Worm (Caenorhabditis elegans) whole organism, L4 larva: ENCODE measurements around the gene M28.9.
A peak's percentile ranks its signal among the peaks of the same experiment; 100 is the strongest.

Source experiments
- F10B5.3 ChIP-seq: sonication (generic microtip); optimal IDR thresholded peaks from 2 replicates; lab custom pipeline; 2016; ENCODE audit warnings: mild to moderate bottlenecking, missing genetic modification characterization, missing compliant biosample characterization
- F37D6.2 ChIP-seq: sonication (generic microtip); optimal IDR thresholded peaks from 2 replicates; lab custom pipeline; 2016; ENCODE audit warnings: mild to moderate bottlenecking, missing genetic modification characterization, missing compliant biosample characterization
- F44E2.7 ChIP-seq: fragments of 200-800 bp; sonication (Bioruptor generic); IDR thresholded peaks from 2 replicates; pipeline ENCODE4 v2.1.2; 2022; ENCODE audit warnings: missing genetic modification characterization, missing compliant biosample characterization
- F49E8.2 ChIP-seq: sonication (generic microtip); optimal IDR thresholded peaks from 2 replicates; lab custom pipeline; 2016; ENCODE audit warnings: missing compliant biosample characterization, mild to moderate bottlenecking, missing genetic modification characterization, borderline replicate concordance
- R02D3.7 ChIP-seq: fragments of 150-350 bp; sonication (generic microtip); optimal IDR thresholded peaks from 3 replicates; lab custom pipeline; 2014; ENCODE audit warnings: missing biosample characterization, missing genetic modification characterization
- T20F7.1 ChIP-seq: fragments of 200-800 bp; sonication (Bioruptor generic); optimal IDR thresholded peaks from 2 replicates; lab custom pipeline; 2018; ENCODE audit warnings: mild to moderate bottlenecking, missing genetic modification characterization, missing compliant biosample characterization
- T26A8.4 ChIP-seq: fragments of 200-800 bp; sonication (Bioruptor generic); IDR thresholded peaks from 2 replicates; pipeline ENCODE4 v1.3.6; 2022; ENCODE audit warnings: missing genetic modification characterization, missing compliant biosample characterization
- Y5F2A.4 ChIP-seq: fragments of 200-800 bp; sonication (Bioruptor generic); optimal IDR thresholded peaks from 2 replicates; lab custom pipeline; 2018; ENCODE audit warnings: mild to moderate bottlenecking, missing genetic modification characterization, missing compliant biosample characterization
- ZK337.2 ChIP-seq: fragments of 200-800 bp; sonication (Bioruptor generic); IDR thresholded peaks from 2 replicates; pipeline ENCODE4 v1.3.6; 2022; ENCODE audit warnings: missing genetic modification reagents, missing genetic modification characterization, missing compliant biosample characterization
- ama-1 ChIP-seq: fragments of 150-350 bp; optimal IDR thresholded peaks from 2 replicates; lab custom pipeline; 2014; ENCODE audit warnings: inconsistent platforms, mixed read lengths
- arid-1 ChIP-seq: fragments of 200-800 bp; sonication (Bioruptor generic); conservative IDR thresholded peaks from 2 replicates; pipeline ENCODE4 v1.3.6; 2022; ENCODE audit warnings: missing genetic modification reagents, missing genetic modification characterization, missing compliant biosample characterization
- attf-4 ChIP-seq: sonication (generic microtip); optimal IDR thresholded peaks from 3 replicates; lab custom pipeline; 2017; ENCODE audit warnings: missing biosample characterization, missing genetic modification characterization
- ceh-28 ChIP-seq: fragments of 150-350 bp; optimal IDR thresholded peaks from 2 replicates; lab custom pipeline; 2014; ENCODE audit warnings: missing biosample characterization, missing genetic modification reagents, missing genetic modification characterization
- ceh-44 ChIP-seq: fragments of 200-800 bp; sonication (Bioruptor generic); IDR thresholded peaks from 2 replicates; pipeline ENCODE4 v1.3.6; 2022; ENCODE audit warnings: missing genetic modification reagents, missing genetic modification characterization, missing compliant biosample characterization
- ces-1 ChIP-seq: fragments of 150-350 bp; sonication (generic microtip); optimal IDR thresholded peaks from 4 replicates; lab custom pipeline; 2014; ENCODE audit warnings: missing biosample characterization, missing genetic modification reagents, missing genetic modification characterization
- cey-2 ChIP-seq: sonication (generic microtip); optimal IDR thresholded peaks from 3 replicates; lab custom pipeline; 2017; ENCODE audit warnings: missing genetic modification characterization, mild to moderate bottlenecking, missing compliant biosample characterization, antibody characterized with exemption, borderline replicate concordance; ENCODE audit not compliant: insufficient read depth
- daf-19 ChIP-seq: fragments of 200-800 bp; sonication (Bioruptor generic); conservative IDR thresholded peaks from 2 replicates; pipeline ENCODE4 v1.3.6; 2022; ENCODE audit warnings: missing genetic modification characterization, missing compliant biosample characterization
- dmd-6 ChIP-seq: fragments of 200-800 bp; sonication (Bioruptor generic); IDR thresholded peaks from 2 replicates; pipeline ENCODE4 v1.3.6; 2022; ENCODE audit warnings: missing genetic modification reagents, missing genetic modification characterization, missing compliant biosample characterization
- dmd-8 ChIP-seq: fragments of 200-800 bp; sonication (Bioruptor generic); IDR thresholded peaks from 2 replicates; pipeline ENCODE4 v1.3.6; 2022; ENCODE audit warnings: missing genetic modification characterization, missing compliant biosample characterization
- dmd-9 ChIP-seq: fragments of 200-800 bp; sonication (Bioruptor generic); IDR thresholded peaks from 2 replicates; pipeline ENCODE4 v1.3.6; 2022; ENCODE audit warnings: missing genetic modification reagents, missing genetic modification characterization, missing compliant biosample characterization
- duxl-1 ChIP-seq: sonication (generic microtip); optimal IDR thresholded peaks from 2 replicates; lab custom pipeline; 2016; ENCODE audit warnings: mild to moderate bottlenecking, missing genetic modification characterization, moderate library complexity, missing compliant biosample characterization; ENCODE audit not compliant: poor library complexity
- egl-43 ChIP-seq: fragments of 200-800 bp; sonication (Bioruptor generic); IDR thresholded peaks from 2 replicates; pipeline ENCODE4 v1.3.6; 2022; ENCODE audit warnings: missing genetic modification reagents, missing genetic modification characterization, missing compliant biosample characterization
- gei-8 ChIP-seq: fragments of 200-800 bp; sonication (Bioruptor generic); optimal IDR thresholded peaks from 2 replicates; lab custom pipeline; 2018; ENCODE audit warnings: mild to moderate bottlenecking, missing genetic modification characterization, missing compliant biosample characterization
- hlh-11 ChIP-seq: fragments of 200-800 bp; sonication (Bioruptor generic); optimal IDR thresholded peaks from 2 replicates; lab custom pipeline; 2018; ENCODE audit warnings: mild to moderate bottlenecking, missing genetic modification characterization, missing compliant biosample characterization
- hmg-1.1 ChIP-seq: fragments of 200-800 bp; sonication (Bioruptor generic); IDR thresholded peaks from 2 replicates; pipeline ENCODE4 v1.3.6; 2022; ENCODE audit warnings: missing genetic modification reagents, missing genetic modification characterization, missing compliant biosample characterization
- lin-13 ChIP-seq: fragments of 150-350 bp; optimal IDR thresholded peaks from 2 replicates; lab custom pipeline; 2014; ENCODE audit warnings: missing biosample characterization, missing genetic modification reagents, missing genetic modification characterization
- lin-38 ChIP-seq: fragments of 200-800 bp; sonication (Bioruptor generic); IDR thresholded peaks from 2 replicates; pipeline ENCODE4 v1.3.6; 2022; ENCODE audit warnings: missing genetic modification reagents, missing genetic modification characterization, missing compliant biosample characterization
- madf-5 ChIP-seq, 2 experiments: fragments of 200-800 bp; sonication (Bioruptor generic); IDR thresholded peaks; 2 replicates each; pipeline ENCODE4 v1.3.6; 2022; ENCODE audit warnings: missing compliant biosample characterization in 2 of 2, missing genetic modification characterization in 2 of 2
- mdt-29 ChIP-seq: fragments of 200-800 bp; sonication (Bioruptor generic); IDR thresholded peaks from 2 replicates; pipeline ENCODE4 v1.3.6; 2022; ENCODE audit warnings: missing genetic modification reagents, missing genetic modification characterization, missing compliant biosample characterization
- mes-2 ChIP-seq: sonication (generic microtip); optimal IDR thresholded peaks from 2 replicates; lab custom pipeline; 2016; ENCODE audit warnings: missing genotype, mild to moderate bottlenecking, missing genetic modification characterization, missing compliant biosample characterization; ENCODE audit not compliant: poor library complexity, severe bottlenecking
- mxl-3 ChIP-seq: fragments of 200-800 bp; sonication (Bioruptor generic); optimal IDR thresholded peaks from 2 replicates; lab custom pipeline; 2018; ENCODE audit warnings: mild to moderate bottlenecking, missing genetic modification characterization, missing compliant biosample characterization
- nhr-77 ChIP-seq: fragments of 150-350 bp; optimal IDR thresholded peaks from 2 replicates; lab custom pipeline; 2014; ENCODE audit warnings: missing biosample characterization, missing genetic modification characterization
- php-3 ChIP-seq: fragments of 200-800 bp; sonication (Bioruptor generic); IDR thresholded peaks from 2 replicates; pipeline ENCODE4 v1.3.6; 2022; ENCODE audit warnings: missing genetic modification reagents, missing genetic modification characterization, missing compliant biosample characterization
- pqm-1 ChIP-seq: sonication (generic microtip); optimal IDR thresholded peaks from 2 replicates; lab custom pipeline; 2017; ENCODE audit warnings: missing biosample characterization, missing genetic modification characterization
- rbr-2 ChIP-seq: sonication (generic microtip); optimal IDR thresholded peaks from 2 replicates; lab custom pipeline; 2016; ENCODE audit warnings: missing genotype, missing genetic modification characterization, missing compliant biosample characterization
- snpc-1.2 ChIP-seq: fragments of 200-800 bp; sonication (Bioruptor generic); IDR thresholded peaks from 2 replicates; pipeline ENCODE4 v1.3.6; 2022; ENCODE audit warnings: missing genetic modification reagents, missing genetic modification characterization, missing compliant biosample characterization
- spr-1 ChIP-seq: sonication (generic microtip); optimal IDR thresholded peaks from 2 replicates; lab custom pipeline; 2016; ENCODE audit warnings: mild to moderate bottlenecking, missing genetic modification characterization, missing compliant biosample characterization
- tag-97 ChIP-seq: fragments of 200-800 bp; sonication (Bioruptor generic); IDR thresholded peaks from 2 replicates; pipeline ENCODE4 v1.3.6; 2022; ENCODE audit warnings: missing genetic modification characterization, missing compliant biosample characterization
- zag-1 ChIP-seq: fragments of 150-350 bp; optimal IDR thresholded peaks from 2 replicates; lab custom pipeline; 2014; ENCODE audit warnings: missing biosample characterization, missing genetic modification characterization
- zfp-3 ChIP-seq: fragments of 200-800 bp; sonication (Bioruptor generic); conservative IDR thresholded peaks from 2 replicates; pipeline ENCODE4 v1.3.6; 2022; ENCODE audit warnings: missing genetic modification reagents, missing genetic modification characterization, missing compliant biosample characterization
- zip-2 ChIP-seq: fragments of 150-350 bp; optimal IDR thresholded peaks from 2 replicates; lab custom pipeline; 2014; ENCODE audit warnings: missing biosample characterization, missing genetic modification characterization
- ztf-11 ChIP-seq: fragments of 150-350 bp; optimal IDR thresholded peaks from 2 replicates; lab custom pipeline; 2014; ENCODE audit warnings: missing biosample characterization, missing genetic modification characterization
- ztf-7 ChIP-seq: fragments of 150-350 bp; optimal IDR thresholded peaks from 2 replicates; lab custom pipeline; 2014; ENCODE audit warnings: missing biosample characterization, missing genetic modification characterization

M28.9 gene

DNA sequence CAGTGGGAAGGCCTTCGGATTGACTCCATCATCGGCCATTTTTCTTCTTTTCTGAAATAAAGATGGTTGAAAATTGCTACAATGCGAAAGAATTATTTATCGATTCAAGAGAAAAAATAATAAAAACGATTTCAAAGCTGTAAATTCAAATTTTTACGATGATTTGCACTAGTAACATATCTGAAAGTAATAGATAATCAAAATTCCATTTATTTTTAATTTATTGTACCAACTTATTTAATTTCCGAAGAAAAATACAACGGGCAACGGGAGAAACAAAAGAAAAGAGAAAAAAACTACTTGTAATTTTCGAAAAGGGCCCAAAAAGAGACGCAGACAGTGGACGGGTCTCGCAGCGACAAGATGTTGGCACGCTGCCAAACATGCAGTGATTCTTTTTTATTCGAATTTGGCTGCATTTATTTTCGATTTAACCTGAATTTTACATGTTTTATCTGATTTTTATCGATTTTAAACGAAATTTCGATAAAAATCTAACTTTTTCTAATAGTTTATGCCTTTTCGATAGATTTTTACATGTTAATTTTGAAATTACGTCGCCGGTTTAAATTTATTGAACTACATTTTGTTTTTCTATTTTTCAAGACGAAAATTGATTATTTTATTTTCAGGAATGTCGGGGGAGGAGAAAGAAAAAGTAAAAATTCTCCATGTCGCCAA is 19.5 kb downstream of the M28.9 start, which contains the start of the genes snu-13 and rsp-7 (continued):
- peak; percentile 71 for TF ChIP-seq lin-13 (GFP tag; lab: Kevin White, UChicago)
- no peak for TF ChIP-seq T20F7.1 (GFP tag; lab: Kevin White, UChicago)
- TF ChIP-seq dmd-8: no peak
- TF ChIP-seq snpc-1.2: no peak
- TF ChIP-seq T26A8.4: no peak
- peak; percentile 54 for TF ChIP-seq dmd-6 (GFP tag; lab: Robert Waterston, UW)
- peak; percentile 0 for TF ChIP-seq mxl-3
- no peak for TF ChIP-seq cey-2
- TF ChIP-seq F49E8.2: peak; percentile 7
- 0 out of 2 replicates have a peak, but pooled peaks have one; percentile 37 for TF ChIP-seq hmg-1.1 (GFP tag; lab: Robert Waterston, UW)
- TF ChIP-seq R02D3.7 (tag; lab: Kevin White, UChicago): no peak
- no peak for TF ChIP-seq gei-8 (GFP tag; lab: Kevin White, UChicago)
- no peak for TF ChIP-seq arid-1 (GFP tag; lab: Robert Waterston, UW)
- TF ChIP-seq ZK337.2 (GFP tag; lab: Robert Waterston, UW): no peak
- TF ChIP-seq ces-1 (GFP tag; lab: Kevin White, UChicago): no peak
- TF ChIP-seq dmd-9 (GFP tag; lab: Robert Waterston, UW): no peak
- no peak for TF ChIP-seq F37D6.2 (tag; lab: Kevin White, UChicago)
- no peak for TF ChIP-seq ceh-44
- no peak for TF ChIP-seq tag-97 (GFP tag; lab: Robert Waterston, UW)
- no peak for TF ChIP-seq spr-1
- TF ChIP-seq zfp-3 (GFP tag; lab: Robert Waterston, UW): no peak
- no peak for TF ChIP-seq ztf-7 (tag; lab: Kevin White, UChicago)
- no peak for TF ChIP-seq mdt-29 (GFP tag; lab: Robert Waterston, UW)
- no peak for TF ChIP-seq daf-19 (GFP tag; lab: Robert Waterston, UW)
- no peak for TF ChIP-seq zag-1 (tag; lab: Kevin White, UChicago)
- TF ChIP-seq nhr-77: peak; percentile 69
- no peak for TF ChIP-seq F10B5.3 (tag; lab: Kevin White, UChicago)
- TF ChIP-seq ama-1 (lab: Kevin White, UChicago): no peak
- no peak for TF ChIP-seq egl-43 (GFP tag; lab: Robert Waterston, UW)
- no peak for TF ChIP-seq madf-5 (GFP tag; IDR thresholded peaks at IDR 0.05; lab: Robert Waterston, UW)
- peak; percentile 25 for TF ChIP-seq rbr-2 (tag; lab: Kevin White, UChicago)
- TF ChIP-seq attf-4: no peak
- no peak for TF ChIP-seq php-3 (GFP tag; lab: Robert Waterston, UW)
- peak; percentile 88 for TF ChIP-seq mes-2 (tag; lab: Kevin White, UChicago)
- TF ChIP-seq ceh-28 (tag; lab: Kevin White, UChicago): no peak
- TF ChIP-seq ztf-11 (tag; lab: Kevin White, UChicago): no peak
- TF ChIP-seq duxl-1 (tag; lab: Kevin White, UChicago): no peak
- TF ChIP-seq F44E2.7 (GFP tag; lab: Robert Waterston, UW): no peak
- TF ChIP-seq hlh-11 (tag; lab: Kevin White, UChicago): peak; percentile 65
- TF ChIP-seq lin-38 (GFP tag; lab: Robert Waterston, UW): peak; percentile 77
- TF ChIP-seq Y5F2A.4: no peak
- no peak for TF ChIP-seq zip-2 (tag; lab: Kevin White, UChicago)
- no peak for TF ChIP-seq pqm-1 (tag; lab: Kevin White, UChicago)
- TF ChIP-seq, all 104 proteins: peak for 23
